Fruit fly (Drosophila melanogaster): ENCODE measurements around the gene pnt.

Gene pnt

dm6 chr3R:23390769-23391309 lies 44.9 kb upstream of the pnt start (continued):
- TF ChIP-seq fd59A (GFP tag; optimal IDR thresholded peaks at IDR 0.05): no peak
- TF ChIP-seq svp (GFP tag): no peak
- no peak for TF ChIP-seq CG1621 (tag; optimal IDR thresholded peaks at IDR 0.05)
- TF ChIP-seq Sox102F (GFP tag; optimal IDR thresholded peaks at IDR 0.05): no peak
- TF ChIP-seq CG8632 (GFP tag; optimal IDR thresholded peaks at IDR 0.05): no peak
- peak; percentile 69 for TF ChIP-seq CG15336 (GFP tag; IDR thresholded peaks at IDR 0.05)
- no peak for TF ChIP-seq acj6 (GFP tag; optimal IDR thresholded peaks at IDR 0.05)
- no peak for TF ChIP-seq CG11902 (GFP tag; optimal IDR thresholded peaks at IDR 0.05)
- TF ChIP-seq CG11294 (GFP tag; IDR thresholded peaks at IDR 0.05): no peak
- peak; percentile 67 for TF ChIP-seq Hr4 (GFP tag; optimal IDR thresholded peaks at IDR 0.05)

dm6 chr3R:23388798-23389197 lies 42.8 kb upstream of the pnt start, which contains the start of gene CG31515:
TSS of gene CG31515 (minus strand) at chr3R:23388898.
- TF ChIP-seq cyc (GFP tag; optimal IDR thresholded peaks at IDR 0.05) (no peak), acj6 (GFP tag; optimal IDR thresholded peaks at IDR 0.05) (no peak), CG6808 (GFP tag; optimal IDR thresholded peaks at IDR 0.05) (no peak), Eip78C (GFP tag) (no peak), Hr39 (GFP tag; optimal IDR thresholded peaks at IDR 0.05) (no peak), lz (GFP tag; optimal IDR thresholded peaks at IDR 0.05) (no peak), Lpt (GFP tag; optimal IDR thresholded peaks at IDR 0.05) (no peak), Ets96B (tag; optimal IDR thresholded peaks at IDR 0.05) (no peak), Sox14 (GFP tag; optimal IDR thresholded peaks at IDR 0.05) (no peak), dac (GFP tag; optimal IDR thresholded peaks at IDR 0.05) (no peak), CG7368 (GFP tag; optimal IDR thresholded peaks at IDR 0.05) (no peak), CG11294 (GFP tag; IDR thresholded peaks at IDR 0.05) (no peak), svp (GFP tag) (no peak)

- TF ChIP-seq topi (GFP tag; optimal IDR thresholded peaks at IDR 0.05) (peak; percentile 29), CG15336 (GFP tag; IDR thresholded peaks at IDR 0.05) (peak; percentile 84), CG3032 (tag; optimal IDR thresholded peaks at IDR 0.05) (peak; percentile 3), Ets96B (tag; optimal IDR thresholded peaks at IDR 0.05) (peak; percentile 19), CG10631 (GFP tag; optimal IDR thresholded peaks at IDR 0.05) (peak; percentile 35), CG32006 (GFP tag; optimal IDR thresholded peaks at IDR 0.05) (peak; percentile 71), CG7368 (GFP tag; optimal IDR thresholded peaks at IDR 0.05) (no peak), CG10669 (GFP tag; optimal IDR thresholded peaks at IDR 0.05) (no peak), OdsH (GFP tag; optimal IDR thresholded peaks at IDR 0.05) (peak; percentile 58), CG4318 (GFP tag; optimal IDR thresholded peaks at IDR 0.05) (peak; percentile 57), net (GFP tag; optimal IDR thresholded peaks at IDR 0.05) (peak; percentile 39), Sox15 (GFP tag; optimal IDR thresholded peaks at IDR 0.05) (no peak), CG11902 (GFP tag; optimal IDR thresholded peaks at IDR 0.05) (peak; percentile 7), esn (GFP tag; optimal IDR thresholded peaks at IDR 0.05) (no peak), CG8119 (GFP tag; IDR thresholded peaks at IDR 0.05) (peak; percentile 72), CG8632 (GFP tag; optimal IDR thresholded peaks at IDR 0.05) (no peak), svp (GFP tag) (no peak), Met (GFP tag; optimal IDR thresholded peaks at IDR 0.05) (peak; percentile 19), eg (GFP tag; IDR thresholded peaks at IDR 0.05) (peak; percentile 67; the same call in 2 of the 3 replicates), Eip78C (GFP tag) (peak; percentile 84), CG11762 (GFP tag; optimal IDR thresholded peaks at IDR 0.05; ENCODE audit: insufficient read depth) (peak; percentile 8), achi (GFP tag; optimal IDR thresholded peaks at IDR 0.05) (peak; percentile 35), dsx (GFP tag; optimal IDR thresholded peaks at IDR 0.05; ENCODE audit: poor library complexity, severe bottlenecking) (peak; percentile 9), Lpt (GFP tag; optimal IDR thresholded peaks at IDR 0.05) (peak; percentile 38), Eip75B (GFP tag; optimal IDR thresholded peaks at IDR 0.05) (no peak), Hr4 (GFP tag; optimal IDR thresholded peaks at IDR 0.05) (peak; percentile 77), Hr39 (GFP tag; optimal IDR thresholded peaks at IDR 0.05) (peak; percentile 14), Sox14 (GFP tag; optimal IDR thresholded peaks at IDR 0.05) (peak; percentile 8), fkh (GFP tag; optimal IDR thresholded peaks at IDR 0.05) (no peak), Smox (GFP tag; optimal IDR thresholded peaks at IDR 0.05) (peak; percentile 15), CG3919 (GFP tag; optimal IDR thresholded peaks at IDR 0.05) (peak; percentile 44), lz (GFP tag; optimal IDR thresholded peaks at IDR 0.05) (no peak), vri (GFP tag; optimal IDR thresholded peaks at IDR 0.05) (no peak), salr (GFP tag; optimal IDR thresholded peaks at IDR 0.05) (peak in 1 of 2 experiments; percentile 17), CG6163 (GFP tag; IDR thresholded peaks at IDR 0.05) (peak; percentile 71; the same call in 2 of the 3 replicates), Gug (GFP tag; IDR thresholded peaks at IDR 0.05) (peak; percentile 54; the same call in 1 of the 2 replicates), acj6 (GFP tag; optimal IDR thresholded peaks at IDR 0.05) (peak; percentile 13), CG6792 (GFP tag; optimal IDR thresholded peaks at IDR 0.05) (peak; percentile 11), CG6276 (GFP tag; optimal IDR thresholded peaks at IDR 0.05) (peak; percentile 54)
These were observed 40.9 kb upstream of the pnt start for dm6 chr3R:23386907-23387306.

Data from whole organism, prepupa.